Worm (Caenorhabditis elegans) whole organism, young adult: Measurements from ENCODE around the gene miz-1.

ENCODE experiments used
- F10E7.11 ChIP-seq: sonication (generic microtip); optimal IDR thresholded peaks from 2 replicates; lab custom pipeline; 2017; ENCODE audit warnings: mild to moderate bottlenecking, missing genetic modification characterization, moderate library complexity, missing compliant biosample characterization
- F23B12.7 ChIP-seq: sonication (generic microtip); optimal IDR thresholded peaks from 2 replicates; lab custom pipeline; 2017; ENCODE audit warnings: missing genetic modification characterization, mild to moderate bottlenecking, missing compliant biosample characterization, antibody characterized with exemption, moderate library complexity; ENCODE audit not compliant: insufficient read depth
- F49E8.2 ChIP-seq: sonication (generic microtip); optimal IDR thresholded peaks from 3 replicates; lab custom pipeline; 2017; ENCODE audit warnings: missing genetic modification characterization, mild to moderate bottlenecking, missing compliant biosample characterization, antibody characterized with exemption, moderate library complexity; ENCODE audit not compliant: insufficient read depth
- F57C9.4 ChIP-seq: sonication (generic microtip); optimal IDR thresholded peaks from 2 replicates; lab custom pipeline; 2017; ENCODE audit warnings: mild to moderate bottlenecking, missing genetic modification characterization, missing compliant biosample characterization
- T07F8.4 ChIP-seq: sonication (generic microtip); optimal IDR thresholded peaks from 2 replicates; lab custom pipeline; 2016; ENCODE audit warnings: mild to moderate bottlenecking, missing genetic modification characterization, moderate library complexity, missing compliant biosample characterization
- Y53G8AR.9 ChIP-seq: fragments of 200-800 bp; sonication (Bioruptor generic); conservative IDR thresholded peaks from 2 replicates; pipeline ENCODE4 v1.3.6; 2022; ENCODE audit warnings: missing genetic modification reagents, missing genetic modification characterization, missing compliant biosample characterization
- Y56A3A.18 ChIP-seq: fragments of 200-800 bp; sonication (Bioruptor generic); IDR thresholded peaks from 2 replicates; pipeline ENCODE4 v1.3.6; 2022; ENCODE audit warnings: missing genetic modification reagents, missing genetic modification characterization, missing compliant biosample characterization
- Y79H2A.3 ChIP-seq: fragments of 200-800 bp; sonication (Bioruptor generic); conservative IDR thresholded peaks from 2 replicates; pipeline ENCODE4 v1.3.6; 2022; ENCODE audit warnings: missing genetic modification reagents, missing genetic modification characterization, missing compliant biosample characterization
- ZK185.1 ChIP-seq: sonication (generic microtip); optimal IDR thresholded peaks from 2 replicates; lab custom pipeline; 2016; ENCODE audit warnings: mild to moderate bottlenecking, missing genetic modification characterization, missing compliant biosample characterization; ENCODE audit not compliant: poor library complexity, severe bottlenecking
- akir-1 ChIP-seq: fragments of 200-800 bp; sonication (Bioruptor generic); optimal IDR thresholded peaks from 2 replicates; lab custom pipeline; 2018; ENCODE audit warnings: mild to moderate bottlenecking, missing genetic modification characterization, moderate library complexity, missing compliant biosample characterization
- attf-3 ChIP-seq: fragments of 200-800 bp; sonication (Bioruptor generic); conservative IDR thresholded peaks from 2 replicates; pipeline ENCODE4 v1.3.6; 2022; ENCODE audit warnings: missing genetic modification reagents, missing genetic modification characterization, missing compliant biosample characterization
- bed-2 ChIP-seq: fragments of 200-800 bp; sonication (Bioruptor generic); IDR thresholded peaks from 2 replicates; pipeline ENCODE4 v1.3.6; 2022; ENCODE audit warnings: missing genetic modification reagents, missing genetic modification characterization, missing compliant biosample characterization
- cebp-1 ChIP-seq, 2 experiments: fragments of 200-800 bp in 1 of 2; sonication (Bioruptor generic) in 1 of 2; sonication (generic microtip) in 1 of 2; IDR thresholded peaks in 1 of 2; optimal IDR thresholded peaks in 1 of 2; 2 replicates each; pipeline versions ENCODE4 v1.3.6 to Lab custom; 2017 to 2022; ENCODE audit warnings: missing compliant biosample characterization in 2 of 2, missing genetic modification characterization in 2 of 2, mild to moderate bottlenecking in 1 of 2, missing genetic modification reagents in 1 of 2, moderate library complexity in 1 of 2
- ceh-91 ChIP-seq: fragments of 200-800 bp; sonication (Bioruptor generic); IDR thresholded peaks from 2 replicates; pipeline ENCODE4 v1.3.6; 2022; ENCODE audit warnings: missing genetic modification reagents, missing genetic modification characterization, missing compliant biosample characterization
- chd-7 ChIP-seq: sonication (generic microtip); optimal IDR thresholded peaks from 2 replicates; lab custom pipeline; 2016; ENCODE audit warnings: mild to moderate bottlenecking, missing genetic modification characterization, moderate library complexity, missing compliant biosample characterization
- egl-18 ChIP-seq: fragments of 200-800 bp; sonication (Bioruptor generic); IDR thresholded peaks from 2 replicates; pipeline ENCODE4 v1.3.6; 2022; ENCODE audit warnings: missing genetic modification reagents, missing genetic modification characterization, missing compliant biosample characterization
- egl-44 ChIP-seq: fragments of 200-800 bp; sonication (Bioruptor generic); IDR thresholded peaks from 2 replicates; pipeline ENCODE4 v1.3.6; 2022; ENCODE audit warnings: missing genetic modification reagents, missing genetic modification characterization, missing compliant biosample characterization
- fkh-3 ChIP-seq: sonication (generic microtip); optimal IDR thresholded peaks from 2 replicates; lab custom pipeline; 2016; ENCODE audit warnings: mild to moderate bottlenecking, missing genetic modification characterization, missing compliant biosample characterization
- gei-17 ChIP-seq: fragments of 200-800 bp; sonication (Bioruptor generic); optimal IDR thresholded peaks from 2 replicates; lab custom pipeline; 2018; ENCODE audit warnings: mild to moderate bottlenecking, missing genetic modification characterization, missing compliant biosample characterization
- hlh-26 ChIP-seq: fragments of 200-800 bp; sonication (Bioruptor generic); conservative IDR thresholded peaks from 2 replicates; pipeline ENCODE4 v1.3.6; 2022; ENCODE audit warnings: missing genetic modification reagents, missing genetic modification characterization, missing compliant biosample characterization
- hmg-1.2 ChIP-seq: fragments of 200-800 bp; sonication (Bioruptor generic); IDR thresholded peaks from 2 replicates; pipeline ENCODE4 v1.3.6; 2022; ENCODE audit warnings: missing genetic modification reagents, missing genetic modification characterization, missing compliant biosample characterization
- hrde-1 ChIP-seq: sonication (generic microtip); optimal IDR thresholded peaks from 2 replicates; lab custom pipeline; 2016; ENCODE audit warnings: missing genetic modification characterization, mild to moderate bottlenecking, missing compliant biosample characterization, moderate library complexity, missing genotype, missing genetic modification reagents, borderline replicate concordance
- lag-1 ChIP-seq: fragments of 200-800 bp; sonication (Bioruptor generic); IDR thresholded peaks from 2 replicates; pipeline ENCODE4 v1.3.6; 2022; ENCODE audit warnings: missing genetic modification reagents, missing genetic modification characterization, missing compliant biosample characterization
- let-526 ChIP-seq: fragments of 200-800 bp; sonication (Bioruptor generic); IDR thresholded peaks from 2 replicates; pipeline ENCODE4 v1.3.6; 2022; ENCODE audit warnings: missing genetic modification reagents, missing genetic modification characterization, missing compliant biosample characterization
- lin-26 ChIP-seq: fragments of 200-800 bp; sonication (Bioruptor generic); IDR thresholded peaks from 2 replicates; pipeline ENCODE4 v1.3.6; 2022; ENCODE audit warnings: missing genetic modification reagents, missing genetic modification characterization, missing compliant biosample characterization
- lin-40 ChIP-seq: sonication (generic microtip); optimal IDR thresholded peaks from 2 replicates; lab custom pipeline; 2016; ENCODE audit warnings: missing genetic modification characterization, mild to moderate bottlenecking, missing compliant biosample characterization, missing genotype, missing genetic modification reagents
- lin-54 ChIP-seq: fragments of 200-800 bp; sonication (Bioruptor generic); optimal IDR thresholded peaks from 2 replicates; lab custom pipeline; 2018; ENCODE audit warnings: mild to moderate bottlenecking, missing genetic modification characterization, missing compliant biosample characterization
- lir-1 ChIP-seq: fragments of 200-800 bp; sonication (Bioruptor generic); conservative IDR thresholded peaks from 2 replicates; pipeline ENCODE4 v1.3.6; 2022; ENCODE audit warnings: missing genetic modification reagents, missing genetic modification characterization, missing compliant biosample characterization
- lsl-1 ChIP-seq: fragments of 200-800 bp; sonication (Bioruptor generic); optimal IDR thresholded peaks from 2 replicates; lab custom pipeline; 2018; ENCODE audit warnings: mild to moderate bottlenecking, missing genetic modification characterization, moderate library complexity, missing compliant biosample characterization
- madf-6 ChIP-seq: fragments of 200-800 bp; sonication (Bioruptor generic); IDR thresholded peaks from 2 replicates; pipeline ENCODE4 v1.3.6; 2022; ENCODE audit warnings: missing genetic modification reagents, missing genetic modification characterization, missing compliant biosample characterization
- mcd-1 ChIP-seq: fragments of 200-800 bp; sonication (Bioruptor generic); IDR thresholded peaks from 2 replicates; pipeline ENCODE4 v1.3.6; 2022; ENCODE audit warnings: missing genetic modification reagents, missing genetic modification characterization, missing compliant biosample characterization
- mel-28 ChIP-seq: sonication (generic microtip); optimal IDR thresholded peaks from 2 replicates; lab custom pipeline; 2016; ENCODE audit warnings: borderline replicate concordance, mild to moderate bottlenecking, missing genetic modification characterization, missing compliant biosample characterization
- mxl-1 ChIP-seq: sonication (generic microtip); optimal IDR thresholded peaks from 2 replicates; lab custom pipeline; 2016; ENCODE audit warnings: missing genetic modification characterization, missing compliant biosample characterization
- nfyb-1 ChIP-seq: fragments of 200-800 bp; sonication (Bioruptor generic); IDR thresholded peaks from 2 replicates; pipeline ENCODE4 v1.3.6; 2022; ENCODE audit warnings: missing genetic modification reagents, missing genetic modification characterization, missing compliant biosample characterization
- nhr-179 ChIP-seq: sonication (generic microtip); optimal IDR thresholded peaks from 2 replicates; lab custom pipeline; 2016; ENCODE audit warnings: mild to moderate bottlenecking, missing genetic modification characterization, missing compliant biosample characterization
- nhr-80 ChIP-seq: sonication (generic microtip); optimal IDR thresholded peaks from 2 replicates; lab custom pipeline; 2016; ENCODE audit warnings: missing genetic modification characterization, missing compliant biosample characterization
- sea-2 ChIP-seq: fragments of 200-800 bp; sonication (Bioruptor generic); IDR thresholded peaks from 2 replicates; pipeline ENCODE4 v1.3.6; 2022; ENCODE audit warnings: missing genetic modification characterization, missing compliant biosample characterization
- snpc-1.1 ChIP-seq: sonication (generic microtip); optimal IDR thresholded peaks from 2 replicates; lab custom pipeline; 2017; ENCODE audit warnings: missing genetic modification characterization, mild to moderate bottlenecking, missing compliant biosample characterization, antibody characterized with exemption, moderate library complexity, missing genotype, missing genetic modification reagents; ENCODE audit not compliant: insufficient read depth
- snpc-3.4 ChIP-seq: sonication (generic microtip); optimal IDR thresholded peaks from 2 replicates; lab custom pipeline; 2017; ENCODE audit warnings: missing genetic modification characterization, mild to moderate bottlenecking, missing compliant biosample characterization, antibody characterized with exemption, moderate library complexity, missing genotype, missing genetic modification reagents
- tbx-9 ChIP-seq: sonication (generic microtip); optimal IDR thresholded peaks from 2 replicates; lab custom pipeline; 2016; ENCODE audit warnings: borderline replicate concordance, missing genetic modification characterization, inconsistent platforms, missing compliant biosample characterization
- tlf-1 ChIP-seq: fragments of 200-800 bp; sonication (Bioruptor generic); optimal IDR thresholded peaks from 2 replicates; lab custom pipeline; 2018; ENCODE audit warnings: mild to moderate bottlenecking, missing genetic modification characterization, missing compliant biosample characterization
- ztf-22 ChIP-seq: fragments of 200-800 bp; sonication (Bioruptor generic); optimal IDR thresholded peaks from 2 replicates; lab custom pipeline; 2018; ENCODE audit warnings: mild to moderate bottlenecking, missing genetic modification characterization, moderate library complexity, missing compliant biosample characterization
- ztf-28 ChIP-seq: fragments of 200-800 bp; sonication (Bioruptor generic); IDR thresholded peaks from 2 replicates; pipeline ENCODE4 v1.3.6; 2022; ENCODE audit warnings: missing genetic modification reagents, missing genetic modification characterization, missing compliant biosample characterization

Gene miz-1

DNA sequence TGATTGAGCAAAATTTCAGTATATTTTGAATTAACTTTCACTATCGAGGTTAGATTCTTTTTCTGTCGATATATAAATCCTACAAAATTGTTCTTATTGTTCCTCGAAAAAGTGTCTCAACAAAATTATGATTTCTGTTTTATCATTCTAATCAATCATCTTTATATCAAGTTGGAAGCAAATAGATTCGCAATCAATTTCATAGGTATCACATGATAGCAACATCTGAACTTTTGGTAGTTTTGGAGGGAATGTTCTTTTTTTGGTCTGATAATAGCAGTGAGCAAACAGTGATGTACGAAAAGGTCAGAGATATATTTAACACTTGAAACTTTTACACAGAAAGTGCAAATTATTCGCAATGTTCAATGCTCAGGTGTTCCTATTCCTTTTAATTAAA, 1.4 kb upstream of the miz-1 start:
- no peak for TF ChIP-seq gei-17 (GFP tag; lab: Kevin White, UChicago)
- no peak for TF ChIP-seq Y53G8AR.9 (GFP tag; lab: Robert Waterston, UW)
- peak; percentile 55 for TF ChIP-seq nhr-80 (tag; lab: Kevin White, UChicago)
- no peak for TF ChIP-seq bed-2 (GFP tag; lab: Robert Waterston, UW)
- TF ChIP-seq ZK185.1 (tag; lab: Kevin White, UChicago): no peak
- no peak for TF ChIP-seq F23B12.7 (tag; lab: Kevin White, UChicago)
- 0 out of 2 replicates have a peak, but pooled peaks have one; percentile 46 for TF ChIP-seq nfyb-1
- TF ChIP-seq F57C9.4: no peak
- TF ChIP-seq T07F8.4 (tag; lab: Kevin White, UChicago): no peak
- TF ChIP-seq nhr-179 (tag; lab: Kevin White, UChicago): no peak
- no peak for TF ChIP-seq lsl-1 (GFP tag; lab: Kevin White, UChicago)
- TF ChIP-seq cebp-1 (GFP tag; IDR thresholded peaks at IDR 0.05; lab: Robert Waterston, UW): no peak
- peak; percentile 25 for TF ChIP-seq cebp-1 (tag; optimal IDR thresholded peaks at IDR 0.05; lab: Kevin White, UChicago)
- no peak for TF ChIP-seq akir-1 (GFP tag; lab: Kevin White, UChicago)
- TF ChIP-seq lag-1 (GFP tag; lab: Robert Waterston, UW): no peak

DNA sequence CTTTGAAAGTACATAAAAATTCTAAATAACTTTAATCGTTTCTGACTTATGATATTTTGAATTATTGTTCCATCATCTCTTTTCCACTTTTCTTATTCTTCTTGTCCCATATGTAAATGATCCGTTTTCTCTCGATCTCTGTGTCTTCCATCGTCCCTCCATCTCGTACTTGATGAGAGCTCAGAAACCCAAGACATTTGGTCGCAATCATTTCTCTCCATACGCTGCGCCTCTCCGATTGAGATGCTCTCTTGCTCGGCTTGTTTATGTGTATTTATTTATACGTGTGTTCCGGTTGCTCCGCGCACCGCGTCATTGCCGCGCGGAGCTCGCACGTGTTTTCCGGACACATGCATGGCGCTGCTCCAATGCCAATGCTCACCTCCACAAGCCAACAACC, 811 bp upstream of the miz-1 start:
- TF ChIP-seq tbx-9 (tag; lab: Kevin White, UChicago): no peak
- no peak for TF ChIP-seq madf-6

DNA sequence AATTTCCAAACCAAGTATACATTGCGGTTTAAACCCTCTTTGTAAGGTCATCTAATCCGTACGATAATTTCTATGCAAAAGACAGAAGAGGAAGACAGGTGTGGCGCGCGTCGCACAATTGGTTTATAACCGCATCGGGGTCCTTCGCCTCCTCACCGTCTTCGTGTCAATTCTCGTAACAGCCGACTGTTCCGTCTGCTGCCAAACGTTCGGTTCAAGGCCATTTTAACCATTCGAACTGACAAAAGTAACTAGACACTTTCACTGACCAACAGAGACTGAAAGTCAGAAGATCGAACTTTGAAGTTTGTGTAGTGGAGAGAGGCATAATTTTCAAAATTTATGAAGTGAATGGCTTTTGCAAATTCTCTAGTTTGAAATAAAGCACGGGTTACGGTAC, 3.8 kb downstream of the miz-1 start:
- TF ChIP-seq lin-26 (GFP tag; lab: Robert Waterston, UW): 0 out of 2 replicates have a peak, but pooled peaks have one; percentile 21
- no peak for TF ChIP-seq Y56A3A.18 (GFP tag; lab: Robert Waterston, UW)

DNA sequence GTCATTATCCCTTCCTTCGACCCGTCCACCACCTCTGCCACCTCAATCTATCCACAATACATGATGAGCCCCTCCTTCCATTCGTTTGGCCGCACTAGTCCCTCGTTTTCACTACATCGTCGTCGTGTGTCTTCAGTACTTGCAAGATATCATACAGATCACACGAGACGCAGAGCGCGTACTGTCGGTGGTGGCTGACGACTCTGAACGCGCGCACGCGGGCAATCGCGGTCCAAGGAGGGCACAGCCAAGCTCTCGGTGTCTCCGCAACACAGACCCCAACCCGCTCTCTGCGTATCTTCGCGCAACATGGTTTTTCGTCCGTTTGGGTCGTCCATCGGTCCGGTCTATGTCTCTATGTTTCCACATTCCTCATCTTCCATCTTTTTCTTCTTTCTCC, 4.8 kb downstream of the miz-1 start:
- TF ChIP-seq Y79H2A.3 (GFP tag; lab: Robert Waterston, UW): no peak
- no peak for TF ChIP-seq lin-40
- TF ChIP-seq lir-1 (GFP tag; lab: Robert Waterston, UW): no peak
- TF ChIP-seq ceh-91 (GFP tag; lab: Robert Waterston, UW): no peak
- TF ChIP-seq fkh-3 (tag; lab: Kevin White, UChicago): no peak
- no peak for TF ChIP-seq egl-44 (GFP tag; lab: Robert Waterston, UW)
- no peak for TF ChIP-seq lag-1 (GFP tag; lab: Robert Waterston, UW)
- TF ChIP-seq F49E8.2 (tag; lab: Kevin White, UChicago): no peak
- no peak for TF ChIP-seq snpc-3.4 (tag; lab: Kevin White, UChicago)
- TF ChIP-seq chd-7 (tag; lab: Kevin White, UChicago): no peak
- peak; percentile 48; the same call in 1 of the 2 replicates for TF ChIP-seq mcd-1
- TF ChIP-seq attf-3: no peak
- TF ChIP-seq snpc-1.1 (tag; lab: Kevin White, UChicago): no peak
- no peak for TF ChIP-seq tlf-1 (GFP tag; lab: Kevin White, UChicago)
- TF ChIP-seq hlh-26: no peak
- no peak for TF ChIP-seq egl-18 (GFP tag; lab: Robert Waterston, UW)
- TF ChIP-seq let-526: no peak
- no peak for TF ChIP-seq F10E7.11 (tag; lab: Kevin White, UChicago)
- no peak for TF ChIP-seq ztf-22
- no peak for TF ChIP-seq sea-2 (GFP tag; lab: Robert Waterston, UW)
- no peak for TF ChIP-seq lin-54 (GFP tag; lab: Kevin White, UChicago)
- no peak for TF ChIP-seq ztf-28
- TF ChIP-seq hmg-1.2 (GFP tag; lab: Robert Waterston, UW): peak; percentile 61
- TF ChIP-seq mxl-1: no peak
- TF ChIP-seq mel-28 (tag; lab: Kevin White, UChicago): no peak
- no peak for TF ChIP-seq hrde-1
